Worm (Caenorhabditis elegans) whole organism, late embryonic: ENCODE measurements around the gene F28C10.3.

Experiments
- C08G9.2 ChIP-seq: sonication (generic microtip); optimal IDR thresholded peaks from 2 replicates; lab custom pipeline; 2016; ENCODE audit warnings: mild to moderate bottlenecking, missing genetic modification characterization, moderate library complexity, missing compliant biosample characterization
- Y22D7AL.16 ChIP-seq: sonication (generic microtip); optimal IDR thresholded peaks from 2 replicates; lab custom pipeline; 2016; ENCODE audit warnings: missing genetic modification characterization, missing compliant biosample characterization
- ama-1 ChIP-seq: fragments of 150-350 bp; optimal IDR thresholded peaks from 2 replicates; lab custom pipeline; 2014
- ceh-48 ChIP-seq: sonication (generic microtip); optimal IDR thresholded peaks from 2 replicates; lab custom pipeline; 2016; ENCODE audit warnings: missing genetic modification characterization, inconsistent platforms, missing compliant biosample characterization
- ceh-6 ChIP-seq: fragments of 200-800 bp; sonication (Bioruptor generic); optimal IDR thresholded peaks from 2 replicates; lab custom pipeline; 2018; ENCODE audit warnings: mild to moderate bottlenecking, missing genetic modification characterization, missing compliant biosample characterization
- hlh-13 ChIP-seq: fragments of 200-800 bp; sonication (Bioruptor generic); optimal IDR thresholded peaks from 2 replicates; lab custom pipeline; 2018; ENCODE audit warnings: mild to moderate bottlenecking, missing genetic modification characterization, missing compliant biosample characterization
- hlh-30 ChIP-seq: sonication (generic microtip); optimal IDR thresholded peaks from 2 replicates; lab custom pipeline; 2017; ENCODE audit warnings: antibody characterized with exemption, missing genetic modification characterization, missing compliant biosample characterization; ENCODE audit not compliant: insufficient read depth
- lim-6 ChIP-seq: sonication (generic microtip); optimal IDR thresholded peaks from 2 replicates; lab custom pipeline; 2016; ENCODE audit warnings: missing genetic modification characterization, missing compliant biosample characterization
- pha-4 ChIP-seq: fragments of 150-350 bp; optimal IDR thresholded peaks from 2 replicates; lab custom pipeline; 2018; ENCODE audit warnings: missing biosample characterization, missing genetic modification reagents, missing genetic modification characterization
- pqm-1 ChIP-seq: sonication (generic microtip); optimal IDR thresholded peaks from 2 replicates; lab custom pipeline; 2016; ENCODE audit warnings: missing genetic modification characterization, missing compliant biosample characterization
- pros-1 ChIP-seq: fragments of 150-350 bp; optimal IDR thresholded peaks from 2 replicates; lab custom pipeline; 2014; ENCODE audit warnings: missing biosample characterization, missing genetic modification reagents, missing genetic modification characterization
- zip-5 ChIP-seq: sonication (generic microtip); optimal IDR thresholded peaks from 2 replicates; lab custom pipeline; 2016; ENCODE audit warnings: missing genetic modification characterization, missing compliant biosample characterization

DNA sequence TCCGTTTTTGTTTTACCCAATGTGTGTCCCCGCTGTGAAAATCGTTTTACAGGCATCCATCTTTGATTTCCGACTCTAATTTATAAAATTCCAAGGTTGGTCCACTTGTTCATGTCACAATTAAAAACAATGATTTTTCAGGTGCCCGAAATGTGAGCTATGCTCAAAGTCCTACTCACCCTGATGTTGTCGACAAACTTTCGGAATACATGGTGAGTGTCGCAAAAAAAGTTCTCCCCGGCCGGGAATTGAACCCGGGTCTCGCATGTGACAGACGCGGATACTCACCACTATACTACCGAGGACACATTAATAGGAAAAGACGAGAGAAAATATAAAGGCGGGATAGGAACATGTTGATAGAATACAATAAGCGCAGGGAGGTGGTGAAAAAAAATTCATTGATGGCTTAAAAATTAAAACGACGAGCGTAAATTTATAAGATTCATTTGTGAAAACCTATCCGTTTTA is 46.0 kb downstream of the F28C10.3 start, which contains the start of gene egl-17:
- peak; percentile 86 for TF ChIP-seq Y22D7AL.16 (tag; lab: Kevin White, UChicago)
- TF ChIP-seq hlh-30 (tag; lab: Kevin White, UChicago) = peak; percentile 91
- TF ChIP-seq pros-1 (tag; lab: Kevin White, UChicago) = no peak
- peak; percentile 89 for TF ChIP-seq lim-6 (tag; lab: Kevin White, UChicago)
- TF ChIP-seq C08G9.2 (tag; lab: Kevin White, UChicago) = peak; percentile 91
- peak; percentile 64 for TF ChIP-seq zip-5 (tag; lab: Kevin White, UChicago)
- peak; percentile 78 for TF ChIP-seq ceh-48
- TF ChIP-seq hlh-13 = peak; percentile 77
- no peak for TF ChIP-seq ama-1 (lab: Kevin White, UChicago)
- peak; percentile 94 for TF ChIP-seq ceh-6
- TF ChIP-seq pqm-1 (tag; lab: Kevin White, UChicago) = peak; percentile 71
- no peak for TF ChIP-seq pha-4 (tag; lab: Kevin White, UChicago)
